Worm (Caenorhabditis elegans): ENCODE results near the gene smex-1.
"Not testable (repeated sequence)": the region's sequence is repeated elsewhere in the genome, so short reads cannot be mapped to it uniquely, and the experiment has no call there.

smex-1 gene

ce11 chrV:8295866-8296265, at the start of gene smex-1:
Gene smex-1 (minus strand): TSS chrV:8295966.
- TF ChIP-seq ceh-9 (tag; optimal IDR thresholded peaks at IDR 0.05): no peak
- no peak for TF ChIP-seq tbx-7 (tag; optimal IDR thresholded peaks at IDR 0.05)
- TF ChIP-seq dve-1 (tag; optimal IDR thresholded peaks at IDR 0.05): no peak
- no peak for TF ChIP-seq che-1 (tag; optimal IDR thresholded peaks at IDR 0.05)
- no peak for TF ChIP-seq ceh-24 (tag; optimal IDR thresholded peaks at IDR 0.05)
- TF ChIP-seq ceh-14 (tag; optimal IDR thresholded peaks at IDR 0.05): no peak
- TF ChIP-seq ceh-31 (tag; optimal IDR thresholded peaks at IDR 0.05): no peak
- TF ChIP-seq madf-2 (tag; optimal IDR thresholded peaks at IDR 0.05): no peak
- TF ChIP-seq ztf-16 (tag; optimal IDR thresholded peaks at IDR 0.05): no peak
- no peak for TF ChIP-seq hlh-30 (tag; optimal IDR thresholded peaks at IDR 0.05; ENCODE audit: insufficient read depth)
- TF ChIP-seq npax-4 (tag; optimal IDR thresholded peaks at IDR 0.05): no peak
- no peak for TF ChIP-seq pat-9 (tag; optimal IDR thresholded peaks at IDR 0.05)
- no peak for TF ChIP-seq Y22D7AL.16 (tag; optimal IDR thresholded peaks at IDR 0.05)

- no peak for TF ChIP-seq ref-2 (tag; optimal IDR thresholded peaks at IDR 0.05)
- no peak for TF ChIP-seq ceh-30 (tag; optimal IDR thresholded peaks at IDR 0.05)
- TF ChIP-seq ceh-31 (tag; optimal IDR thresholded peaks at IDR 0.05): no peak
- TF ChIP-seq hlh-15 (tag; optimal IDR thresholded peaks at IDR 0.05): no peak
- no peak for TF ChIP-seq nhr-11 (tag; optimal IDR thresholded peaks at IDR 0.05)
- TF ChIP-seq nhr-232 (tag; optimal IDR thresholded peaks at IDR 0.05): no peak
- TF ChIP-seq elt-4 (tag; optimal IDR thresholded peaks at IDR 0.05): no peak
- TF ChIP-seq ceh-24 (tag; optimal IDR thresholded peaks at IDR 0.05): no peak
- no peak for TF ChIP-seq pqm-1 (tag; optimal IDR thresholded peaks at IDR 0.05)
- no peak for TF ChIP-seq lim-6 (tag; optimal IDR thresholded peaks at IDR 0.05)
- no peak for TF ChIP-seq ceh-45 (GFP tag; IDR thresholded peaks at IDR 0.05)
- TF ChIP-seq Y22D7AL.16 (tag; optimal IDR thresholded peaks at IDR 0.05): no peak
Observed at ce11 chrV:8345436-8345835, 49.7 kb upstream of the smex-1 start, which contains the start of gene C08D8.1. Gene C08D8.1 (plus strand): TSS chrV:8345759.

- TF ChIP-seq unc-3 (GFP tag; conservative IDR thresholded peaks at IDR 0.05): no peak
- TF ChIP-seq unc-3 (tag; optimal IDR thresholded peaks at IDR 0.05): no peak
- TF ChIP-seq syd-9 (tag; optimal IDR thresholded peaks at IDR 0.05): no peak
- no peak for TF ChIP-seq fkh-6 (tag; optimal IDR thresholded peaks at IDR 0.05)
- TF ChIP-seq dmd-4 (tag; optimal IDR thresholded peaks at IDR 0.05; ENCODE audit: borderline replicate concordance): no peak
- TF ChIP-seq Y22D7AL.16 (tag; optimal IDR thresholded peaks at IDR 0.05): no peak
- no peak for TF ChIP-seq ceh-9 (tag; optimal IDR thresholded peaks at IDR 0.05)
- no peak for TF ChIP-seq ceh-22 (tag; optimal IDR thresholded peaks at IDR 0.05)
- TF ChIP-seq sdc-2 (tag; optimal IDR thresholded peaks at IDR 0.05): no peak
- no peak for TF ChIP-seq ceh-31 (tag; optimal IDR thresholded peaks at IDR 0.05)
- TF ChIP-seq pqm-1 (tag; optimal IDR thresholded peaks at IDR 0.05): no peak
- no peak for TF ChIP-seq ref-2 (tag; optimal IDR thresholded peaks at IDR 0.05)
- no peak for TF ChIP-seq gmeb-2 (tag; optimal IDR thresholded peaks at IDR 0.05)
- TF ChIP-seq pag-3 (tag; optimal IDR thresholded peaks at IDR 0.05; ENCODE audit: borderline replicate concordance): no peak
- TF ChIP-seq ama-1 (optimal IDR thresholded peaks at IDR 0.05): no peak
- TF ChIP-seq C38D4.7 (GFP tag; optimal IDR thresholded peaks at IDR 0.05): no peak
- no peak for TF ChIP-seq tbx-7 (tag; optimal IDR thresholded peaks at IDR 0.05)
- TF ChIP-seq pha-2 (tag; optimal IDR thresholded peaks at IDR 0.05): no peak
- TF ChIP-seq ceh-6 (GFP tag; optimal IDR thresholded peaks at IDR 0.05): no peak
Observed at ce11 chrV:8342416-8342815, 46.6 kb upstream of the smex-1 start.

ce11 chrV:8340924-8341323, 45.2 kb upstream of the smex-1 start, which contains the start of gene C08D8.7:
Gene C08D8.7 (plus strand): TSS chrV:8341224.
- TF ChIP-seq T23F11.4 (GFP tag; optimal IDR thresholded peaks at IDR 0.05); che-1 (tag; optimal IDR thresholded peaks at IDR 0.05); ceh-48 (tag; optimal IDR thresholded peaks at IDR 0.05): not testable (repeated sequence)
